Fruit fly (Drosophila melanogaster) ovary, adult (tissue): ENCODE results near the gene Mkrn1.
A peak's percentile ranks its signal among the peaks of the same experiment; 100 is the strongest.

ENCODE experiments used
- CG17801 ChIP-seq: fragments of 200-800 bp; optimal IDR thresholded peaks from 2 replicates; lab custom pipeline; 2019; ENCODE audit warnings: missing biosample characterization, mild to moderate bottlenecking, missing genetic modification characterization, moderate library complexity; ENCODE audit not compliant: partially characterized antibody

Gene Mkrn1

DNA sequence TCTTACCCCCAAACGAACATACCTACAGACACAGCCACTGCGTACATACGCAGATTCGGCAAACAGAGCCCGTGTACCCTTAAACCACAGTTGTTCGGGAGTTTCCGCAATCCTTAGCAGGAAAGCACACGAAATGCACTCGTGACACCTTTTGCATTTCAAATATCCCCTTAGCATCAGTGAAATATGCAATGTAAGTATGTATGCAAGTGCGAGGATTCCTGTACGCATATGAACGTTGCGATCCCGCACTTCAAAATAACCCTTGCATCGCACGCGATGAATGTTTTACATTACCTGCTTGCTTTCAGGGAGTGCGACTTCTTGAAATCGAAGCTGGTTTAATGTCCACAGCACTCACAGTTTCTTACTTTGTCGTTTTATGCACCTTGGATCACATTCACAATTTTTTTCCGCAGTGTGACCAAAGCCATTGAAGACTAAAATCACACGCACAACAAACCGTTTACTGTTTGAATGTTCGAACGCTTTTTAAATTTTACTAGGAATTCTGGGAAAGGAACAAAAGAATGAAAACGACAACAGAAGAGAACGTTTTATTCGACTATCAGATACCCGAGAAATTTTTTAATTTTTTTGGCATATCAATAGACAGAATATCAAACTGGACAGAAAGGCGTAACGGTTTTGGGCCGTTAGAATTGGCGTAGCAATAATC, at the start of gene Mkrn1:
TSS of gene Mkrn1 (minus strand) at position 444 of the 679 bp plus-strand sequence.
- peak; percentile 62 for TF ChIP-seq CG17801

DNA sequence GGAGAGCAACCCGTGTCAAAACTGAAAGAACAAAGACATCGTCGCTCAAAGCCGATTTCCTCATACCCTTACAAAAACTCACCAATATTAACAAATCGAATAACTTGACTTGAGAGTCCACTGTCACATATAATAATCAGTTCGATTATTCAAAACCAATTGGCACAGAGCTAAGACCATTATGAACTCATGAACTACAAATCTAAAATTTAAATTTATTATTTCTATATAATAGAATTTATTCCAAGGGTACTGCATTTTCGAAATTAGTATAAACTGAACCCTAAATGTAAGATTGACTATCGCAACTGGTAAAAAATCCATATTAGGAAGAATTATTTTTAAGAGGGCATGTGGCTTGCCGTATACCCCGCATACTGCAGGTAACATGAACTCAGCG, 48.5 kb upstream of the Mkrn1 start:
- no peak for TF ChIP-seq CG17801

DNA sequence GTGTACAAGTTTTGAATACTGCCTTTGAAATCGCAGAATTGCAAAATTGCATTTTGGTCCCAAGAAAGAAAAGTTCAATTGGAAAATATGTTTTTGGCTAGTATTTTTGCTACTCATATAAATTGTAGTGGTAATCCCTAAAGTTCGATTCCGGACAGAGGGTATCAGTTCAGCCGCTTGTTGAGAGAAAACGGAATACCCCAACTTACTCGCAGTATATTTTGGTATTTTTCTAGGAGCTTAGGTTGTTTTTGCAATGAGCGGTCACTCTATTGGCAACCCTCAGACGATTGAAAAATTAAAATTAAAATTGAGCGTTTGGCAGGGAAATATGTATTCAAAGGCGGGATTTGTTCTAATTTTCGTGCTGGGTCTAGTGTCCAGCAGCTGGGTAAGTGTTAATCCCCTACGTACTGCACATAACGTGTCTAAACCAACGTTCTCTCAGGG, 40.8 kb upstream of the Mkrn1 start:
- no peak for TF ChIP-seq CG17801

DNA sequence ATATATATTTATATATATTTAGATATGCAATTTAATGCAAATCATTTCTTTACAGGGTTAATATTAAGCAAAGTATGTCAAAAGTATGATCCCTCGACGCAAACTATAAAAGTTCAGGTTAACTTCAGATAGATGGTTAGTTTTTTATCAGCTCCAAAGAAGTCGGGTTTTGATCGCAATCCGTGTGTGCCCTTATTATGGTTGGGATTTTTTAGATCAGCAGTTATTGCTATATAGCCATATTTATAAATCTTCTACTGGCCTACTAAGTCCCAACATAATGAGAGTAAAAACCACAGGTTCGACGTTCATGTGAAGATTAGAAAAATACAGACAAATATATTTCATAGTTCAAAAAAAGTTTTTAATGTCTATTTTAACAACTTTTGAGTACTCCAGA, 40.3 kb upstream of the Mkrn1 start, which contains the start of gene EMC10:
TSS of gene EMC10 (plus strand) at position 301 of the 400 bp plus-strand sequence.
- no peak for TF ChIP-seq CG17801

DNA sequence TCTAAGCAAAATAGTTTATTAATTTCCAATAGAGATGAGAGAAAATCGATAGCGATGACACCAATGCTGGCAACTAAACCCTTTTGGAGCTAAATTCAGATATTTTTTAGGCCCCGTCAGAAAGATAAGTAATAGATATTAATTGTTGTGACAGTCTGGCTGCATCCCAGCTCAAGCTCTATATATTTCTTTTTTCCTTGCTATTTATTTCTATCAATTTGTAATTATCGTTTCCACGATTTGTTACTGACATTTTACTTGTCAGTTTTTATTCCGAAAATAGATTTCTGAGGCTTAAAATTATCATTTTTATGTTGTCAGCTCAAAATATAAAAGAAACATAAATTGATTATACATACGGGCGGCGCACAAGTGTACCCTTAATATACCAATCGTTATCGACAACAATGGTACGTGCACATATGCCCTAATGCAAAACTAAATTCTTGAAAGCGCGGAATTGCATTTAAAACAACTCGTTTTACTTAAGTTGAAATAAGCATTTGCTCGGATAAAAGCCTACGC, 35.4 kb upstream of the Mkrn1 start, which contains the start of the genes CRIF and SMC5:
TSS of gene CRIF (minus strand) at position 51 of the 525 bp plus-strand sequence.
TSS of gene SMC5 (plus strand) at position 329 of the 525 bp plus-strand sequence.
- TF ChIP-seq CG17801: peak; percentile 41

DNA sequence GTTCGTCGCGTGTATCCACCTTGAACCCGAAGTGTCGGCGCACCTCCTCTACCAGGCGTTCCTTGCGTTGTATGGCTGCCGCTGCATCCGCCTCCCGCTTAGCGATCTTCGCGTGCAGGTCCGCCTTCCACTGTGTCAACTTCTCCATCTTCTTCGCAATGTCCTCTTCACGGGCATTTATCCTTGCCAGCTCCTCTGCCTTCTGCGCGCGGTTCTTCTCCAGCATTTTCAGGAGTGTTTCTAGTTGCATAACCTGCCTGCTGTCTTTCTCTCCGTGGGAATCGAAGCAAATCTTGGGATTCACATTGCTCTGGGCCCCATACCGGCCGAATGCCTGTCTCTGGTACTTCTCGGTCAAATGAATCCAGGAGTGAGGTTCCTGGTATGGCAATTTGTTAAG, 34.7 kb upstream of the Mkrn1 start:
- TF ChIP-seq CG17801: no peak

DNA sequence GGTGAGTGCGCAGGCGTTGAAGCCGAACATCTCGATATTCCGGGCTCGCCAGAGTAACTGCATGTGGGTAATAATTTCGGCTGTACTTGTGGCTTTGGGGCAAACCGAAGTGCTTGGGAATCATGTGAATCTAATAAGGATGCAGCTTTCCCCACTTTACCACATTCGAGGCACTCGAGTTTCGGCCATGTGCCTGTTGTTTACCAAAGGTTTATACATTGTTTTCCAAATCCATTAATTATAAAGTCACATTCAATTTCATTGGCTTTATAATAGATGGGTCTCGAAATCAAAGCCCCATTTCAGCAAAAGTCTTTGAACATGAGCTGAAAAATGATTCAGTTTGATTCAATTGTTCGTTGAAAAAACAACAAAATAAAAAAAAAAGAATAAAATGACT, 31.6 kb upstream of the Mkrn1 start, which contains the start of gene CG7634:
TSS of gene CG7634 (plus strand) at position 301 of the 400 bp plus-strand sequence.
- no peak for TF ChIP-seq CG17801

DNA sequence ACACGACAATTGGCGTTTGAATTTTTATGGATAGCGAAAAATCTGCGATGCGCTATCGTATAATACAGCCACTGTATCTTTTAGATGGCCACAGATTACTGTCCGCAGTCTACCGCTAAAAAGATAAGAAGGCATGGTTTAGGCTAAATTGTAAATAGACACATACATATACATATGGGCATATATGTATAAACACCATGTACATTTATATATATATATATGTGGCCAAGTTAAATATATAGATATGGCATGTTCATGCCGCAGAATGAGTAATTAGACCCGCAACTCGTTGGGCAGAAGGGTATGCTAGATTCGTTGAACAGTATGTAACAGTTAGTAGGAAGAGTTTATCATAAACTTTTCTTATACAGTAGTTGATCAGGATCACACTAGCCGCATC, 28.6 kb upstream of the Mkrn1 start, which contains the start of gene CapaR:
TSS of gene CapaR (minus strand) at position 101 of the 400 bp plus-strand sequence.
- no peak for TF ChIP-seq CG17801

DNA sequence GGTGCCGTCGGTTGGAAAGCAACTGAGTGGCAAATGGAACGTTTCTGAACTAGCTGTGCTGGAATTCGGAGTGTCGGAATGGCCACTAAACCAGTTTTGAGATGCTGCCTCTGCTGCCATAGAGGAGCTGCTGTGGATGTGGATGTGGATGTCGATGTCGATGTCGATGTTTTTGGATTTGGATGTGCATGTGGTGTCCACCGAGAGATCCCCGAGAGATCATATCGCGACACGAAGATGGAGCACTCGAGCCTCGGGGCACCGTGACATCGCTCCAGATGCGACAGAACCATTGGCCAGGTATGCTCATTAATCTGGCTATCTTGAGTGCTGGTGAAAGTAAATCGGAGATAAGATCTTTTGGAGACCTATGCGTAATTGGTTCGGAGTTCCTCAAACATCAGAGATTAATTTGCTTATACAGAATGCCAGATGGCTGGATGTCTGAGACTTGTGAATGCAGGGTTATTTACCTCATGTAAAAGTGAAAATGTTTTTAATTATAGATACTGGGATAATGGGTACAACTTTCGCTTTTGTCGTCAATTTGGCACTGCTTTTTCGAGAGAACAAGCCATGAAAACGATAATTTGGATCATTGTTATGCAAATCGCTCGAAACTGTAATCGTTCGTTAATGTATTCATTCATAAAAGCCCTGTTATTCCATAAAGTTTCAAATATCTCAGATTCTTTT, 24.8 kb upstream of the Mkrn1 start, which contains the start of gene CG7173:
TSS of gene CG7173 (minus strand) at position 51 of the 696 bp plus-strand sequence.
- no peak for TF ChIP-seq CG17801

DNA sequence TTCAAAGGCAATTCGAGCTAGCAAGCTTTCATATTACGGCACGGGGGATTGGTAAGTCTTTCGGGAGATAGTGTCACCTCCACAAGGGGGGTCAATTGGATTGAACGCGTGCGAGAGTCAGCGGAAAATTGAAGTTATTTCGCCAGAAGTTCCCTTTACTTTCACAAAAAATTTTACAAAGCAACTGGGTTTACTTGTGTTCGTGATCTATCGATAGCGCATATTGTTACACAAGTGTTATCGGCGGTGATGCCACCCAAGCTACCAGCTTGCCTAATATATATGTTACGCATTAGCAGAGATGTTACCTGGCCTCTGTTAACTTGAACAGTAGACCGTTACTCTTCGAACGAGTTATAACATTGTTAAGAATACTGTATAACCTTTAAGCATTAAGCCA, 21.2 kb upstream of the Mkrn1 start, which contains the start of gene Wnk:
TSS of gene Wnk (minus strand) at position 177 of the 400 bp plus-strand sequence.
- TF ChIP-seq CG17801: no peak

DNA sequence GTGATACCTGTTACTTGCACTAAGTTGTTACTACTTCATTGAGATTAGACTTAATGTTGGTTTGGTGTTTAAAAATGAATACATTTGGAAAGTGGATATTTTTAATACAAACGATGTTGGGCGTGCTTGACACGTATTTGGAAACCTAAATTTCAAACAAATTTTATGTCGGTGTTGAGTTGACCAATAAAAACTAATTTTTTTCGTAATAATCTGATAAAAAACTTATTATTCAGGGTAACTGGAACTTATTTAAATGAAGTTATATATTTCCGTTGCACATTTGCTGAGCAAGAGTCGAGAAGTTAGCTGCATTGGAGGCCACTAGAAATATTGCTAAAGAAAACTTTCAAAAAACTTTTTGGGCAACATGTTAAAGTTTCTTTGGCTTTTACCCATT, 8.5 kb upstream of the Mkrn1 start, which contains the start of gene CG33290:
TSS of gene CG33290 (plus strand) at position 301 of the 400 bp plus-strand sequence.
- TF ChIP-seq CG17801: no peak

DNA sequence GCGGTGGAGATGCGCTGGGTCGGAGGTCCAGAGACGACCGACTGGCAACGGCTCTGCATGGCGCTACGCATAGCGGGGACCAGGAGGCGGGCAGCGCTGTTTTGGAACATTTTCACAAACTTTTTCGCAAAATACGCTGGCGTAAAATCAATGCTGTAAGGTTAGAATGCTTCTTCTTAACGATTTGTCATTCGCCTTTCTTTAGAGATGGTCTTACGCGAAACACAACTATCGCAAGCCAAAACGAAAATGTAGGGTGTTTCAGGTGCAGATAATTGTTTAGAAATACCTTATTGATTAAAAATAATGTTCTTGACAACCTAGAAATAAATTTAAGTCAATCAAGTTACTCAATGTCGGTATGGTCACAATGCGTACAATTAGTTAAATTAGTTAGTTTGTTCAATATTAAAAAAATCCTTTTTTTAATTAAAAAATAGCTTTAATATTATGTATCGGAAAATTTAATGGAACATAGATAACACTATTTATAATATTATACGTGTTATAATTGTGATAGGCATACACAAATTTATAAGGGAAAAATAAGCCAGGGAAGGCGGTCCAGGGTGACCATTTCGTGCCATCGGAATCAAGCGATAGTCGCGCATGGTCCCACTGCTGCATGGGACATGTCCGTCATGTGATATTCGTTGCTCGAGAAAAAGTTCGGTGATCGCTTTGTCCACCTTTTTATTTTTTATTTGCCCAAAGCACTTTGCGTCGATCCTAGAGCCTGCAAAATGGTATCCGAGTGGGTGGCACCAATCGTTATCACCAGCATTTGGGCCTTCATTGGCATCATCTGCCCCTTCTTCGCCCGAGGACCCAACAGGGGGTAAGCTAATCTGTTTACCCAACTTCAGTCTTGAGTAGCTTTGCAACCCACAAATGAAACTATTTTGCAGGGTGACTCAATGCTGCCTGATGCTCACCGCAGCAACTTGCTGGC, 6.0 kb upstream of the Mkrn1 start, which contains the start of the genes COX8 and VhaM9.7-b:
TSS of gene COX8 (minus strand) at position 203 of the 952 bp plus-strand sequence.
TSS of gene VhaM9.7-b (plus strand) at position 618 of the 952 bp plus-strand sequence.
- TF ChIP-seq CG17801: peak; percentile 33

DNA sequence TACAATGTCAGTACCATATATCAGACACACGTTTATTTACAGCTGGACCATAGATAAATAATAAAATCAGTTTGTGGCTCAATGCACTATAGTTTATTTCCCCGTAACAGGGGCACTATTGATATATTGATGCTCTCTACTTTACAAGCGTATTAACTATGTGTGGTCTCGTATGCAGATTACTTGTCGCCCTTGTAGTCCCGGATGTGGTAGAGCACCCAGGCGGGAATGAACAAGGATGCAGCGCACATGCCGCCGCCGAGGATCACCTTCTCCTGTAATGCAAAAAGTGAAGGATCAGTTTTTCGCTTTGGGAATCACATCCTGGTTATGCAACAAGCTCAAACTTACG, 5.4 kb upstream of the Mkrn1 start:
- no peak for TF ChIP-seq CG17801

DNA sequence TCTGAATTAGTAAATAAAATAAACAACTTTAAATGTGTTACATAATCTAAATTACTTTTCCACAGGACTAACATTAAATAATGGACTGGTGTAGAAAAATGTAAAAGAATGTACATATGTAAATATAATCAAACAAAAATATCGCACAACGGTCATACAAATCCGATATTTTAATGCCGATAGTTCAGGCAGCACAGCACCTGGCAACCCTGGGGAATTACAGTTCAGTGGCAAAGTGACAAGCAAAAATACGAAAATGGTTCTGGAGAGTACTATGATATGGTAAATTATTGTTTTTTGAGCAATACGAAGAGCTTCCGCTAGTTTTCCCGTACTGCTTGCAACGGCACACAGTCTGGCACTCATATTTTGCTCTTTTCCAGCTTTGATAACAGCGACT, 3.3 kb upstream of the Mkrn1 start, which contains the start of gene Rpn10:
TSS of gene Rpn10 (plus strand) at position 144 of the 400 bp plus-strand sequence.
- TF ChIP-seq CG17801: no peak

DNA sequence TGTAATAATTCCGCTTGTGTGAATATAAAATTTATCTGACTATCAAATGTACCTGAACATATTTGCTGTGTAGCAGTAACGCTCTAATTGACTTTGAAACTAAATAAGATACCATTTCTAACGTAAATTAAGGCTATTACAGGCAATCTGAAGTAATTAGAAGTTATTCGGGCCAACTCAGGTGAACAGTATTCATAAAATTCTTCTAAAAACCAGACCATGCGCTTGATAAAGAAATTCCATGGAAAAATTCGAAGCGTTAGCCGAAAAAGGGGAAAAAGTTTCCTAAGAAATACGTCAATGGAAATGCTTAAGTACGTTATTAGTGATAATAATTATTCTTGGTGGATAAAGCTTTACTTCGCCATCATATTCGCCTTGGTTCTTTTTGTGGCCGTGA, 847 bp upstream of the Mkrn1 start, which contains the start of gene ppk5:
TSS of gene ppk5 (plus strand) at position 301 of the 400 bp plus-strand sequence.
- TF ChIP-seq CG17801: no peak
